Worm (Caenorhabditis elegans): ENCODE data around the gene BE0003N10.1.

Gene BE0003N10.1

ce11 chrIII:1016080-1016479, 21.2 kb upstream of the BE0003N10.1 start, which contains the start of gene Y34F4.3:
Gene Y34F4.3, minus strand, starts transcription at chrIII:1016180.
- no peak for TF ChIP-seq pqm-1 (tag; optimal IDR thresholded peaks at IDR 0.05)
- TF ChIP-seq snpc-4 (tag; optimal IDR thresholded peaks at IDR 0.05): no peak
- TF ChIP-seq nhr-20 (tag; optimal IDR thresholded peaks at IDR 0.05): no peak
- no peak for TF ChIP-seq irx-1 (tag; optimal IDR thresholded peaks at IDR 0.05)
- TF ChIP-seq mdl-1 (tag; optimal IDR thresholded peaks at IDR 0.05): no peak
- TF ChIP-seq fos-1 (tag; optimal IDR thresholded peaks at IDR 0.05): no peak
- no peak for TF ChIP-seq egl-27 (tag; optimal IDR thresholded peaks at IDR 0.05)
- no peak for TF ChIP-seq ces-1 (GFP tag; optimal IDR thresholded peaks at IDR 0.05)
- no peak for TF ChIP-seq lir-3 (tag; optimal IDR thresholded peaks at IDR 0.05; ENCODE audit: poor library complexity)
- TF ChIP-seq aha-1 (tag; optimal IDR thresholded peaks at IDR 0.05): no peak
- TF ChIP-seq vab-15 (tag; optimal IDR thresholded peaks at IDR 0.05): no peak
- TF ChIP-seq fkh-10 (GFP tag; optimal IDR thresholded peaks at IDR 0.05): no peak
- no peak for TF ChIP-seq aly-2 (tag; optimal IDR thresholded peaks at IDR 0.05)
- no peak for TF ChIP-seq lsy-2 (tag; optimal IDR thresholded peaks at IDR 0.05)
- no peak for TF ChIP-seq isw-1 (GFP tag; IDR thresholded peaks at IDR 0.05)
- no peak for TF ChIP-seq mab-9 (GFP tag; IDR thresholded peaks at IDR 0.05)
- no peak for TF ChIP-seq ceh-90 (tag; optimal IDR thresholded peaks at IDR 0.05)
- no peak for TF ChIP-seq fkh-4 (tag; optimal IDR thresholded peaks at IDR 0.05; ENCODE audit: borderline replicate concordance)
- TF ChIP-seq nhr-76 (tag; optimal IDR thresholded peaks at IDR 0.05): no peak
- no peak for TF ChIP-seq pax-3 (tag; optimal IDR thresholded peaks at IDR 0.05)

ce11 chrIII:1020732-1021131, 16.6 kb upstream of the BE0003N10.1 start, which contains the start of gene clc-23:
Gene clc-23, plus strand, starts transcription at chrIII:1020954.
- TF ChIP-seq pag-3 (tag; optimal IDR thresholded peaks at IDR 0.05; ENCODE audit: borderline replicate concordance, insufficient read depth) (no peak), hpl-2 (GFP tag; optimal IDR thresholded peaks at IDR 0.05) (no peak), egl-13 (tag; optimal IDR thresholded peaks at IDR 0.05) (no peak), irx-1 (tag; optimal IDR thresholded peaks at IDR 0.05) (no peak), snpc-4 (tag; optimal IDR thresholded peaks at IDR 0.05) (no peak), F16B12.6 (tag; optimal IDR thresholded peaks at IDR 0.05) (no peak), zip-4 (GFP tag; optimal IDR thresholded peaks at IDR 0.05) (no peak), grh-1 (GFP tag; IDR thresholded peaks at IDR 0.05) (no peak), sup-37 (GFP tag; optimal IDR thresholded peaks at IDR 0.05) (no peak), ceh-8 (GFP tag; optimal IDR thresholded peaks at IDR 0.05) (no peak), efl-3 (GFP tag; optimal IDR thresholded peaks at IDR 0.05) (no peak), C04F5.9 (tag; optimal IDR thresholded peaks at IDR 0.05) (no peak), skn-1 (tag; optimal IDR thresholded peaks at IDR 0.05) (no peak), fkh-4 (tag; optimal IDR thresholded peaks at IDR 0.05; ENCODE audit: borderline replicate concordance) (no peak), ztf-4 (tag; optimal IDR thresholded peaks at IDR 0.05) (no peak), rnt-1 (tag; optimal IDR thresholded peaks at IDR 0.05) (no peak)

ce11 chrIII:1026261-1026660, 11.0 kb upstream of the BE0003N10.1 start, which contains the start of gene clc-25:
Gene clc-25, minus strand, starts transcription at chrIII:1026361.
- TF ChIP-seq sox-4 (tag; optimal IDR thresholded peaks at IDR 0.05): no peak
- no peak for TF ChIP-seq grh-1 (GFP tag; IDR thresholded peaks at IDR 0.05)
- no peak for TF ChIP-seq ces-1 (GFP tag; optimal IDR thresholded peaks at IDR 0.05)
- TF ChIP-seq fkh-10 (GFP tag; optimal IDR thresholded peaks at IDR 0.05): no peak
- no peak for TF ChIP-seq lin-39 (tag; optimal IDR thresholded peaks at IDR 0.05)
- TF ChIP-seq lir-3 (tag; optimal IDR thresholded peaks at IDR 0.05; ENCODE audit: poor library complexity): no peak
- no peak for TF ChIP-seq nhr-12 (tag; optimal IDR thresholded peaks at IDR 0.05)
- TF ChIP-seq elt-3 (tag; optimal IDR thresholded peaks at IDR 0.05): no peak
- no peak for TF ChIP-seq unc-62 (GFP tag; optimal IDR thresholded peaks at IDR 0.05)
- no peak for TF ChIP-seq C16A3.4 (tag; optimal IDR thresholded peaks at IDR 0.05)
- TF ChIP-seq lin-15B (tag; optimal IDR thresholded peaks at IDR 0.05): no peak
- no peak for TF ChIP-seq ceh-90 (tag; optimal IDR thresholded peaks at IDR 0.05)
- no peak for TF ChIP-seq egl-13 (tag; optimal IDR thresholded peaks at IDR 0.05)

All from whole organism, L1 larva.